Fruit fly (Drosophila melanogaster): ENCODE measurements around the gene ed.

Gene ed

DNA sequence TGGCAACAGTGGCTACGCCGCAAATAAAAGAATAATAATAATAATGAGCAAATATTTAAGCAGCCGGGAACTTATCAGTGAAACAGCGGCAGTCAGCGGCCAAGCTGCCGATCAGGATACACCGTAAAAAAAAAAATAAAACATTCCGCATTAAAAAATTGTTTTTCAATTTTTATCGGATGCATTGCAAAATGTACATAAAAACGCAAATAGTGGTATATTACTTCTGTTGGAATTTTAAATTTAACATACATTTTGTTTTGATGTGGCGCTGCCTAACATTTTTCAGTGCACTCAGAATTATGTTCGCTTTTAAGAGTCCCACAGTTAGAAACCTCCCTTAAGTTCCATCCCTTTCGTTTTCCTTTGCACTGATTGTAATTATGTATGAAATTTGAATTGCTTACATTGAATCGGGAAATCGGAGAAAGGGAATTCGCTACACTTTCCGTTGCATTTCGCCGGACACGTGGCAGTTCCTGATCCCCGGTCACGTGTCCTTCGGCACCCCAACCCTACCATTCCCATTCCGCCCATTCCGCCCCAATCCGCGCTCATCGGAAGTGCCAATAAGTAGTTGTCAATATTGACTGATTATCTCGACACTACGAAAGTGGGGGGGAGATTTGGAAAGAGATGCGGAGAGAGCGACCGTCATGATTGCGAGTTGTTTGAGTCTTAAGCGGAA is 88.0 kb downstream of the ed start (continued):
- TF ChIP-seq CG34406 (GFP tag; optimal IDR thresholded peaks at IDR 0.05) (peak; percentile 75), CG8632 (GFP tag; optimal IDR thresholded peaks at IDR 0.05) (peak; percentile 63), fd85E (GFP tag; optimal IDR thresholded peaks at IDR 0.05) (no peak), Smox (GFP tag; optimal IDR thresholded peaks at IDR 0.05) (peak; percentile 81), fkh (GFP tag; optimal IDR thresholded peaks at IDR 0.05) (peak; percentile 37), vri (GFP tag; optimal IDR thresholded peaks at IDR 0.05) (peak; percentile 87), topi (GFP tag; optimal IDR thresholded peaks at IDR 0.05) (peak; percentile 80), Sox14 (GFP tag; optimal IDR thresholded peaks at IDR 0.05) (peak; percentile 73), CG11902 (GFP tag; optimal IDR thresholded peaks at IDR 0.05) (peak; percentile 47), CG3919 (GFP tag; optimal IDR thresholded peaks at IDR 0.05) (peak; percentile 73), eg (GFP tag; IDR thresholded peaks at IDR 0.05) (peak; percentile 77), Blimp-1 (GFP tag; optimal IDR thresholded peaks at IDR 0.05) (peak; percentile 41), CG16779 (tag; optimal IDR thresholded peaks at IDR 0.05) (peak; percentile 13), CG32006 (GFP tag; optimal IDR thresholded peaks at IDR 0.05) (peak; percentile 59), Gug (GFP tag; IDR thresholded peaks at IDR 0.05) (peak; percentile 52), CG11294 (GFP tag; IDR thresholded peaks at IDR 0.05) (peak; percentile 24; the same call in 1 of the 2 replicates), Hr38 (GFP tag; optimal IDR thresholded peaks at IDR 0.05) (no peak), Hr4 (GFP tag; optimal IDR thresholded peaks at IDR 0.05) (peak; percentile 43), CG8319 (GFP tag; optimal IDR thresholded peaks at IDR 0.05) (peak; percentile 56), CG6808 (GFP tag; optimal IDR thresholded peaks at IDR 0.05) (peak; percentile 43), Sox102F (GFP tag; optimal IDR thresholded peaks at IDR 0.05) (peak; percentile 83)

DNA sequence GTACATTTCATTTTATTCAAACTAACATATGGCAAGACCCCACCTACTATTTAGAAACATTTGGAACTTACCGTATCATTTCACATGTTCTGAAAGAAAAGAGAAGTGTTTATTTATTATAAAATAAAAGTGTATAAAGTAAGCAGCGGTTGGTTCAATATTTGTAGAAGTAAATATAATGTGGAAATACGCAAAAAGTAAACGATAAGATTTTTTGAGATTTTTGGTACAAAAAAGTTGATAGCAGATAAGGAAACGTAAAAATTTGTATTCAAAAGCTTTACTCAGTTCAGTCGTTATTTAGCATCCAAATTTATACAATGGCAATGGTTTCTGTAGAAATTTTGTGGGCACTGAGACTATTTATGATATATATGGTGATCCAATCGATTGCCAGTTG is 88.9 kb downstream of the ed start, which contains the start of gene Sr-CIII:
Sr-CIII (plus strand) TSS at position 301 of the 400 bp plus-strand sequence.
- no peak for TF ChIP-seq eg (GFP tag; IDR thresholded peaks at IDR 0.05)
- TF ChIP-seq Eip78C (GFP tag): peak; percentile 18
- no peak for TF ChIP-seq achi (GFP tag; optimal IDR thresholded peaks at IDR 0.05)
- TF ChIP-seq CG6792 (GFP tag; optimal IDR thresholded peaks at IDR 0.05): no peak

DNA sequence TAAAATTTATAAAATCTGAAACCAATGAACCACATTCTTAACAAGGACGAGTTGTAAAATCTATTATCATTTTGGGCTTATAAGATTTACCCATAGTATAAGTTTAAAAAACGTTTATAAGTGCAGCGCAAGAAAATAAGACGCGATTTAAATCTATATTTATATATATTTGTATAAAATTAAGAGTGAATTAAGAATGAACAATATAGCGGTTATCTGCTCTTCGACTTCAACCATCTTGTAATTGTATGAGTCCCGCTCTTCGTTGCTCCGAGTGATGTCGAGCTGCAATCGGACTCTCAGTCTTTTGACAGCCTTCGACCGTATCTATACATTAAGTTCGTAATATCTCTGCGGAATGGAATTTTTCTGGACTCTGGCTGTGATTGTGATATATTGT is 90.2 kb downstream of the ed start, which contains the start of gene Sr-CI:
Sr-CI (plus strand) TSS at position 301 of the 400 bp plus-strand sequence.
- TF ChIP-seq dsx (GFP tag; optimal IDR thresholded peaks at IDR 0.05; ENCODE audit: poor library complexity, severe bottlenecking) (no peak), CG34406 (GFP tag; optimal IDR thresholded peaks at IDR 0.05) (no peak), CG6276 (GFP tag; optimal IDR thresholded peaks at IDR 0.05) (no peak)

DNA sequence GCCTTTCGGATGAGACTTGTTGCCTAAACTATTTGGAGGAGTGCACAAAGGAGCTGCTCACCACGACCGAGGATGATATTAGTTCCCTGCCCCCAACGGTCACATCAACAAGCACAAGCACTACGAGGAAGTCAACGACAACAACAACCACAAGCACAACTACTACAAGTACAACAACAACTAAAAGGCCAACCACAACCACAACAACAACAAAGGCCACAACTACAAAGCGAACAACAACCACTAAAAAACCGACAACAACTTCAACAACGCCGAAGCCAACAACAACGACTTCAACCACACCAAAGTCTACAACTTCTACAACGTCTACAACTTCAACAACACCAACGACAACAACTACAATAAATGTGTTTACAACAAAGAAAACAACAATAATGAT is 91.9 kb downstream of the ed start:
- no peak for TF ChIP-seq CG6276 (GFP tag; optimal IDR thresholded peaks at IDR 0.05)
- TF ChIP-seq fd59A (GFP tag; optimal IDR thresholded peaks at IDR 0.05): no peak
- TF ChIP-seq achi (GFP tag; optimal IDR thresholded peaks at IDR 0.05): no peak
- no peak for TF ChIP-seq Met (GFP tag; optimal IDR thresholded peaks at IDR 0.05)
- no peak for TF ChIP-seq fd85E (GFP tag; optimal IDR thresholded peaks at IDR 0.05)
- TF ChIP-seq CG10669 (GFP tag; optimal IDR thresholded peaks at IDR 0.05): no peak
- TF ChIP-seq CG3032 (tag; optimal IDR thresholded peaks at IDR 0.05): no peak
- TF ChIP-seq Ets96B (tag; optimal IDR thresholded peaks at IDR 0.05): no peak
- no peak for TF ChIP-seq Eip93F (GFP tag; optimal IDR thresholded peaks at IDR 0.05)
- no peak for TF ChIP-seq CG11762 (GFP tag; optimal IDR thresholded peaks at IDR 0.05; ENCODE audit: insufficient read depth)
- TF ChIP-seq spab (GFP tag; optimal IDR thresholded peaks at IDR 0.05): no peak
- TF ChIP-seq CG4318 (GFP tag; optimal IDR thresholded peaks at IDR 0.05): no peak
- no peak for TF ChIP-seq CG3919 (GFP tag; optimal IDR thresholded peaks at IDR 0.05)
- no peak for TF ChIP-seq net (GFP tag; optimal IDR thresholded peaks at IDR 0.05)
- no peak for TF ChIP-seq CG11902 (GFP tag; optimal IDR thresholded peaks at IDR 0.05)
- TF ChIP-seq cyc (GFP tag; optimal IDR thresholded peaks at IDR 0.05): no peak
- no peak for TF ChIP-seq CG8319 (GFP tag; optimal IDR thresholded peaks at IDR 0.05)
- no peak for TF ChIP-seq Hr38 (GFP tag; optimal IDR thresholded peaks at IDR 0.05)

All from whole organism, prepupa.